Fruit fly (Drosophila melanogaster) whole organism, embryonic: Measurements from ENCODE around the gene prd1.

Experiments used
- Aef1 ChIP-seq: fragments of 200-800 bp; sonication (Bioruptor generic); IDR thresholded peaks from 3 replicates; pipeline ENCODE4 v1.3.6; 2022; ENCODE audit warnings: missing biosample characterization, missing genetic modification characterization
- BEAF-32 ChIP-seq: fragments of 200-800 bp; sonication (Bioruptor generic); optimal IDR thresholded peaks from 3 replicates; lab custom pipeline; 2017; ENCODE audit warnings: missing biosample characterization, missing genetic modification characterization, mild to moderate bottlenecking, moderate library complexity, missing genetic modification reagents
- C15 ChIP-seq: fragments of 200-800 bp; sonication (Bioruptor generic); IDR thresholded peaks from 3 replicates; pipeline ENCODE4 v1.3.6; 2022; ENCODE audit warnings: missing biosample characterization, missing genetic modification characterization
- CG11696 ChIP-seq: fragments of 200-800 bp; sonication (Bioruptor generic); IDR thresholded peaks from 2 replicates; pipeline ENCODE4 v1.3.6; 2022; ENCODE audit warnings: missing biosample characterization, missing genetic modification characterization
- CG12236 ChIP-seq: fragments of 200-800 bp; sonication (Bioruptor generic); optimal IDR thresholded peaks from 2 replicates; lab custom pipeline; 2016; ENCODE audit warnings: missing biosample characterization, missing genetic modification characterization
- CG13894 ChIP-seq: fragments of 200-800 bp; sonication (Bioruptor generic); optimal IDR thresholded peaks from 3 replicates; lab custom pipeline; 2018; ENCODE audit warnings: missing biosample characterization, mild to moderate bottlenecking, missing genetic modification characterization, moderate library complexity
- CG17359 ChIP-seq: fragments of 200-800 bp; sonication (Bioruptor generic); optimal IDR thresholded peaks from 3 replicates; lab custom pipeline; 2018; ENCODE audit warnings: missing biosample characterization, mild to moderate bottlenecking, missing genetic modification characterization, moderate library complexity
- CG17385 ChIP-seq: fragments of 200-800 bp; sonication (Bioruptor generic); optimal IDR thresholded peaks from 3 replicates; lab custom pipeline; 2018; ENCODE audit warnings: missing biosample characterization, mild to moderate bottlenecking, missing genetic modification characterization
- CG18476 ChIP-seq: fragments of 200-800 bp; sonication (Bioruptor generic); optimal IDR thresholded peaks from 2 replicates; lab custom pipeline; 2016; ENCODE audit warnings: missing biosample characterization, mild to moderate bottlenecking, missing genetic modification characterization
- CG30020 ChIP-seq: fragments of 200-800 bp; optimal IDR thresholded peaks from 2 replicates; lab custom pipeline; 2019; ENCODE audit warnings: missing biosample characterization, mild to moderate bottlenecking, missing genetic modification characterization, moderate library complexity
- CG3995 ChIP-seq: fragments of 200-800 bp; sonication (Bioruptor generic); optimal IDR thresholded peaks from 3 replicates; lab custom pipeline; 2016; ENCODE audit warnings: missing biosample characterization, missing genetic modification characterization
- CG4282 ChIP-seq: fragments of 200-800 bp; sonication (Bioruptor generic); optimal IDR thresholded peaks from 2 replicates; lab custom pipeline; 2016; ENCODE audit warnings: missing biosample characterization, missing genetic modification characterization
- CG4854 ChIP-seq: fragments of 200-800 bp; sonication (Bioruptor generic); optimal IDR thresholded peaks from 2 replicates; lab custom pipeline; 2016; ENCODE audit warnings: missing biosample characterization, missing genetic modification characterization, inconsistent platforms
- CG6654 ChIP-seq: fragments of 200-800 bp; sonication (Bioruptor generic); optimal IDR thresholded peaks from 2 replicates; lab custom pipeline; 2017; ENCODE audit warnings: missing biosample characterization, mild to moderate bottlenecking, missing genetic modification characterization
- CG6813 ChIP-seq: fragments of 200-800 bp; sonication (Bioruptor generic); optimal IDR thresholded peaks from 2 replicates; lab custom pipeline; 2017; ENCODE audit warnings: missing biosample characterization, missing genetic modification characterization, mild to moderate bottlenecking, moderate library complexity, missing genetic modification reagents
- CG7357 ChIP-seq: fragments of 200-800 bp; sonication (Bioruptor generic); IDR thresholded peaks from 3 replicates; pipeline ENCODE4 v1.3.6; 2022; ENCODE audit warnings: missing biosample characterization, missing genetic modification characterization
- CG9817 ChIP-seq: fragments of 200-800 bp; sonication (Bioruptor generic); optimal IDR thresholded peaks from 2 replicates; lab custom pipeline; 2018; ENCODE audit warnings: missing biosample characterization, mild to moderate bottlenecking, missing genetic modification characterization, moderate library complexity
- Chrac-16 ChIP-seq: fragments of 200-800 bp; sonication (Bioruptor generic); optimal IDR thresholded peaks from 3 replicates; lab custom pipeline; 2016; ENCODE audit warnings: missing biosample characterization, missing genetic modification characterization
- D ChIP-seq, 2 experiments: fragments of 200-800 bp in 1 of 2; fragments of >200 bp in 1 of 2; sonication (Bioruptor generic) in 1 of 2; optimal IDR thresholded peaks; 2 replicates in 1 of 2; 3 replicates in 1 of 2; lab custom pipeline; 2017; ENCODE audit warnings: mild to moderate bottlenecking in 1 of 2, missing biosample characterization in 1 of 2, missing genetic modification characterization in 1 of 2, missing genetic modification reagents in 1 of 2
- Deaf1 ChIP-seq: fragments of 200-800 bp; optimal IDR thresholded peaks from 3 replicates; lab custom pipeline; 2019; ENCODE audit warnings: missing biosample characterization, mild to moderate bottlenecking, missing genetic modification characterization, moderate library complexity
- Doc2 ChIP-seq: fragments of 200-800 bp; sonication (Bioruptor generic); IDR thresholded peaks from 2 replicates; pipeline ENCODE4 v1.3.6; 2022; ENCODE audit warnings: missing biosample characterization, missing genetic modification characterization
- HmgZ ChIP-seq: fragments of 200-800 bp; sonication (Bioruptor generic); optimal IDR thresholded peaks from 2 replicates; lab custom pipeline; 2018; ENCODE audit warnings: missing biosample characterization, mild to moderate bottlenecking, missing genetic modification characterization
- Hmr ChIP-seq: fragments of 200-800 bp; sonication (Bioruptor generic); optimal IDR thresholded peaks from 3 replicates; lab custom pipeline; 2017; ENCODE audit warnings: mild to moderate bottlenecking, missing biosample characterization, missing genetic modification reagents, missing genetic modification characterization
- Hr51 ChIP-seq, 2 experiments: fragments of 200-800 bp; sonication (Bioruptor generic); optimal IDR thresholded peaks; 2 replicates in 1 of 2; 3 replicates in 1 of 2; lab custom pipeline; 2016 to 2018; ENCODE audit warnings: missing biosample characterization in 2 of 2, missing genetic modification characterization in 2 of 2, mild to moderate bottlenecking in 1 of 2, moderate library complexity in 1 of 2
- Opbp ChIP-seq: fragments of 200-800 bp; sonication (Bioruptor generic); IDR thresholded peaks from 3 replicates; pipeline ENCODE4 v1.3.6; 2022; ENCODE audit warnings: missing biosample characterization, missing genetic modification characterization; ENCODE audit not compliant: partially characterized antibody
- Optix ChIP-seq: fragments of 200-800 bp; sonication (Bioruptor generic); IDR thresholded peaks from 3 replicates; pipeline ENCODE4 v1.3.6; 2022; ENCODE audit warnings: missing biosample characterization, missing genetic modification characterization
- Pdp1 ChIP-seq, 2 experiments: fragments of 200-800 bp; sonication (Bioruptor generic); optimal IDR thresholded peaks; 3 replicates each; lab custom pipeline; 2016; ENCODE audit warnings: missing biosample characterization in 2 of 2, missing genetic modification characterization in 2 of 2, mild to moderate bottlenecking in 1 of 2, moderate library complexity in 1 of 2
- Ptx1 ChIP-seq: fragments of 200-800 bp; sonication (Bioruptor generic); IDR thresholded peaks from 2 replicates; pipeline ENCODE4 v1.3.6; 2022; ENCODE audit warnings: missing biosample characterization, missing genetic modification characterization
- Rx ChIP-seq: fragments of 200-800 bp; sonication (Bioruptor generic); IDR thresholded peaks from 2 replicates; pipeline ENCODE4 v1.3.6; 2022; ENCODE audit warnings: missing biosample characterization, missing genetic modification characterization
- Side ChIP-seq: fragments of 200-800 bp; sonication (Bioruptor generic); optimal IDR thresholded peaks from 2 replicates; lab custom pipeline; 2016; ENCODE audit warnings: missing biosample characterization, missing genetic modification characterization
- Vsx1 ChIP-seq: fragments of 200-800 bp; sonication (Bioruptor generic); optimal IDR thresholded peaks from 2 replicates; lab custom pipeline; 2017; ENCODE audit warnings: missing biosample characterization, mild to moderate bottlenecking, missing genetic modification characterization, missing genetic modification reagents
- ab ChIP-seq: fragments of 200-800 bp; sonication (Bioruptor generic); optimal IDR thresholded peaks from 2 replicates; lab custom pipeline; 2016; ENCODE audit warnings: missing biosample characterization, missing genetic modification characterization
- ap ChIP-seq: fragments of 200-800 bp; sonication (Bioruptor generic); IDR thresholded peaks from 2 replicates; pipeline ENCODE4 v1.3.6; 2022; ENCODE audit warnings: missing biosample characterization, missing genetic modification characterization
- cad ChIP-seq: fragments of >200 bp; optimal IDR thresholded peaks from 2 replicates; lab custom pipeline; 2017; ENCODE audit warnings: missing biosample characterization, missing genetic modification characterization
- cg ChIP-seq: fragments of 200-800 bp; sonication (Bioruptor generic); optimal IDR thresholded peaks from 3 replicates; lab custom pipeline; 2019; ENCODE audit warnings: missing biosample characterization, mild to moderate bottlenecking, missing genetic modification characterization, moderate library complexity
- ewg ChIP-seq: fragments of 200-800 bp; sonication (Bioruptor generic); optimal IDR thresholded peaks from 3 replicates; lab custom pipeline; 2017; ENCODE audit warnings: mild to moderate bottlenecking, missing biosample characterization, missing genetic modification reagents, missing genetic modification characterization
- fd3F ChIP-seq: fragments of 200-800 bp; sonication (Bioruptor generic); optimal IDR thresholded peaks from 2 replicates; lab custom pipeline; 2018; ENCODE audit warnings: missing biosample characterization, mild to moderate bottlenecking, missing genetic modification characterization, moderate library complexity
- gsb ChIP-seq: fragments of 200-800 bp; sonication (Bioruptor generic); IDR thresholded peaks from 2 replicates; pipeline ENCODE4 v1.3.6; 2022; ENCODE audit warnings: missing biosample characterization, missing genetic modification characterization
- knrl ChIP-seq: fragments of 200-800 bp; sonication (Bioruptor generic); IDR thresholded peaks from 3 replicates; pipeline ENCODE4 v1.3.6; 2022; ENCODE audit warnings: missing biosample characterization, missing genetic modification characterization; ENCODE audit not compliant: partially characterized antibody
- luna ChIP-seq: fragments of 200-800 bp; sonication (Bioruptor generic); optimal IDR thresholded peaks from 2 replicates; lab custom pipeline; 2016; ENCODE audit warnings: missing biosample characterization, missing genetic modification characterization
- mld ChIP-seq: fragments of 200-800 bp; sonication (Bioruptor generic); IDR thresholded peaks from 3 replicates; pipeline ENCODE4 v1.3.6; 2022; ENCODE audit warnings: missing biosample characterization, missing genetic modification characterization; ENCODE audit not compliant: partially characterized antibody
- nmo ChIP-seq: fragments of 200-800 bp; sonication (Bioruptor generic); optimal IDR thresholded peaks from 2 replicates; lab custom pipeline; 2018; ENCODE audit warnings: missing biosample characterization, mild to moderate bottlenecking, missing genetic modification characterization, moderate library complexity
- pnt ChIP-seq: fragments of 200-800 bp; sonication (Bioruptor generic); optimal IDR thresholded peaks from 3 replicates; lab custom pipeline; 2016; ENCODE audit warnings: missing biosample characterization, missing genetic modification characterization
- sc ChIP-seq, 3 experiments: fragments of >200 bp in 2 of 3; fragments of 200-800 bp in 1 of 3; sonication (Bioruptor generic) in 1 of 3; optimal IDR thresholded peaks; 2 replicates in 2 of 3; 3 replicates in 1 of 3; lab custom pipeline; 2017; ENCODE audit warnings: mild to moderate bottlenecking in 1 of 3, missing biosample characterization in 1 of 3, missing genetic modification characterization in 1 of 3, missing genetic modification reagents in 1 of 3
- sens ChIP-seq: fragments of 200-800 bp; sonication (Bioruptor generic); peaks from one replicate; lab custom pipeline; 2016; ENCODE audit warnings: missing biosample characterization, missing genetic modification characterization
- sima ChIP-seq: fragments of 200-800 bp; sonication (Bioruptor generic); optimal IDR thresholded peaks from 2 replicates; lab custom pipeline; 2016; ENCODE audit warnings: missing biosample characterization, missing genetic modification characterization
- trh ChIP-seq: fragments of 200-800 bp; sonication (Bioruptor generic); optimal IDR thresholded peaks from 2 replicates; lab custom pipeline; 2016; ENCODE audit warnings: missing biosample characterization, missing genetic modification characterization
- twi ChIP-seq: fragments of 200-800 bp; optimal IDR thresholded peaks from 2 replicates; lab custom pipeline; 2019; ENCODE audit warnings: missing biosample characterization, mild to moderate bottlenecking, missing genetic modification characterization, moderate library complexity
- unpg ChIP-seq: fragments of 200-800 bp; sonication (Bioruptor generic); optimal IDR thresholded peaks from 3 replicates; lab custom pipeline; 2018; ENCODE audit warnings: missing biosample characterization, mild to moderate bottlenecking, missing genetic modification characterization, moderate library complexity

prd1 gene

dm6 chr3R:11780181-11780688 lies 6.6 kb downstream of the prd1 start (continued):
- TF ChIP-seq CG17359 (tag; lab: Kevin White, UChicago) (peak; percentile 95), Optix (peak; percentile 78), CG12236 (GFP tag; lab: Kevin White, UChicago) (peak; percentile 3), Side (GFP tag; lab: Kevin White, UChicago) (no peak), trh (GFP tag; lab: Kevin White, UChicago) (peak; percentile 87), C15 (GFP tag; lab: Robert Waterston, UW) (no peak), CG6654 (GFP tag; lab: Kevin White, UChicago) (peak; percentile 86), gsb (GFP tag; lab: Robert Waterston, UW) (no peak), Deaf1 (tag; lab: Kevin White, UChicago) (peak; percentile 70), ab (GFP tag; lab: Kevin White, UChicago) (peak; percentile 31), unpg (GFP tag; lab: Kevin White, UChicago) (peak; percentile 95), cg (GFP tag; lab: Kevin White, UChicago) (peak; percentile 78), Hr51 (GFP tag; optimal IDR thresholded peaks at IDR 0.05; lab: Kevin White, UChicago) (peak; percentile 61 to 86), CG9817 (tag; lab: Kevin White, UChicago) (peak; percentile 53), cad (GFP tag; lab: Kevin White, UChicago) (no peak), CG4854 (GFP tag; lab: Kevin White, UChicago) (peak; percentile 59), CG3995 (GFP tag; lab: Kevin White, UChicago) (peak; percentile 11), nmo (peak; percentile 99), HmgZ (tag; lab: Kevin White, UChicago) (peak; percentile 15), mld (GFP tag; lab: Robert Waterston, UW) (no peak), Doc2 (no peak), CG30020 (peak; percentile 82), sens (GFP tag; lab: Kevin White, UChicago) (peak; percentile 95), CG11696 (GFP tag; lab: Robert Waterston, UW) (no peak), pnt (no peak), Ptx1 (GFP tag; lab: Robert Waterston, UW) (peak; percentile 85), Rx (GFP tag; lab: Robert Waterston, UW) (peak; percentile 73), CG7357 (GFP tag; lab: Robert Waterston, UW) (peak; percentile 78), Chrac-16 (GFP tag; lab: Kevin White, UChicago) (peak; percentile 90), twi (peak; percentile 91), D (optimal IDR thresholded peaks at IDR 0.05; lab: Kevin White, UChicago) (no peak), D (GFP tag; optimal IDR thresholded peaks at IDR 0.05; lab: Kevin White, UChicago) (peak; percentile 98), CG17385 (GFP tag; lab: Kevin White, UChicago) (peak; percentile 85), ap (peak; percentile 75; the same call in 1 of the 2 replicates), Opbp (GFP tag; lab: Robert Waterston, UW) (no peak), ewg (GFP tag; lab: Kevin White, UChicago) (peak; percentile 90), BEAF-32 (GFP tag; lab: Kevin White, UChicago) (no peak), fd3F (GFP tag; lab: Kevin White, UChicago) (no peak), Pdp1 (GFP tag; optimal IDR thresholded peaks at IDR 0.05; lab: Kevin White, UChicago) (peak; percentile 28 to 76), Vsx1 (peak; percentile 89), Hmr (peak; percentile 47), knrl (GFP tag; lab: Robert Waterston, UW) (no peak), Aef1 (GFP tag; lab: Robert Waterston, UW) (peak; percentile 59; the same call in 1 of the 3 replicates), CG13894 (tag; lab: Kevin White, UChicago) (no peak), sima (GFP tag; lab: Kevin White, UChicago) (no peak), CG18476 (peak; percentile 82), luna (no peak), CG4282 (no peak), CG6813 (GFP tag; lab: Kevin White, UChicago) (peak; percentile 77), sc (optimal IDR thresholded peaks at IDR 0.05; lab: Kevin White, UChicago) (no peak), sc (GFP tag; optimal IDR thresholded peaks at IDR 0.05; lab: Kevin White, UChicago) (peak; percentile 97)
